Fruit fly (Drosophila melanogaster): ENCODE results near the gene Doa.

DNA sequence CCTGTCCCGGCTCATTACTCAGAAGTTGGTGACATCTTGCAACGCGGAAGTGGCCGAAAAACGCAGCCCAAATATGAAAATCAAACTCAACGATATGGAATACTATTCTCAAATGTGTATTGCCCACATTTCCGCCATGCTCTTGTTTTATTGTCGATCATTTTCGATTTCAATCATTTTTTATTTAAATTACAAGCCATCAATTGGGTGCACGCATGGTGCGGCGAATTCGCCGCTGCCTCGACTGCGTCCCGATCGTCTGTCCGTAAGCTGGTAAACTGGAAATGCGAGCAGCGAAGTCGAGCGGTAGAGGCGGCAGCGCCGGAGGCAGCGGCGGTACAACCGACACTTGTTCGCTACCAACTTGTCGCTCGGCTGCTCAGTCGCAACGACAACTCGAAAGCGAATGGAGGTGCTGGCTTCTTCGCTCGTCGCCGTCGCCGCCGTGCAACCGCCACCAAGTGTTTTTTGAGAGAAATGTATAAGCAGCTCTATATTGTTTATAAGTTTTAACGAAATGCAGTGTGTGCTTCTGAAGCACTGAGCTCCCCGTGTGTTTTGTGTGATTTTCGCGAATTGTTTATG, 3.7 kb downstream of the Doa start:
- TF ChIP-seq gl (tag; optimal IDR thresholded peaks at IDR 0.05) (no peak), D1 (tag; optimal IDR thresholded peaks at IDR 0.05) (no peak), CG4496 (GFP tag; IDR thresholded peaks at IDR 0.05) (0 out of 3 replicates have a peak, but pooled peaks have one; percentile 40), Snoo (tag; optimal IDR thresholded peaks at IDR 0.05) (peak; percentile 30), EcR (GFP tag; optimal IDR thresholded peaks at IDR 0.05) (no peak), Ets98B (GFP tag; IDR thresholded peaks at IDR 0.05) (peak; percentile 60)
